Fruit fly (Drosophila melanogaster) S2 (cell line): ENCODE results near the gene CG16704.

ENCODE experiments used
- CG8478 ChIP-seq: fragments of >200 bp; optimal IDR thresholded peaks from 2 replicates; lab custom pipeline; 2018
- CTCF ChIP-seq, 2 experiments: fragments of >200 bp; optimal IDR thresholded peaks; 2 replicates each; lab custom pipeline; 2018

DNA sequence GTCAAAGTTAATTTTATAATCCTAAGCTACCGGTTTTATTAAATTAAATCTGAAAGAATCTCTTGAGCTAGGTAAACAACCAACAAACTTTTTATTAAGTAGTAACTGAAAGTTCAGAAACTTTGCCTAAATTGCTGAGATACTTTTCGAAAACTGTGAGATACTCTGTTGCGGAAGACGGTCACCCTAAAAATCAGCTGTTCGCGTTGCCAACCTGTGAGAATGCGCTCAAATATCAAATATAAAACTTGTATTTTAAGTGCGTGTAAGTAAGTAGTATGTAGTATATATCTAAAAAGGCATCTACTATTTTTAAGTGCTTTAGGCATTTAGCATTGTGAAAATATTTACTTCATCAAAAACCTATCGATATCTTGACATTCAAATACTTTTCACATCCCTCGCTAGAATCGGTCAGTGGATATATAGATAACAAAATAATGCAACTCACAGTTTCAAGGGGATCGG is 20.6 kb upstream of the CG16704 start, which contains the start of the genes CG31955 and CG2818:
- TF ChIP-seq CTCF (optimal IDR thresholded peaks at IDR 0.05; lab: Kevin White, UChicago) (no peak), CG8478 (lab: Kevin White, UChicago) (no peak)
